Worm (Caenorhabditis elegans): Measurements from ENCODE around the gene T22H9.1.

Gene T22H9.1

DNA sequence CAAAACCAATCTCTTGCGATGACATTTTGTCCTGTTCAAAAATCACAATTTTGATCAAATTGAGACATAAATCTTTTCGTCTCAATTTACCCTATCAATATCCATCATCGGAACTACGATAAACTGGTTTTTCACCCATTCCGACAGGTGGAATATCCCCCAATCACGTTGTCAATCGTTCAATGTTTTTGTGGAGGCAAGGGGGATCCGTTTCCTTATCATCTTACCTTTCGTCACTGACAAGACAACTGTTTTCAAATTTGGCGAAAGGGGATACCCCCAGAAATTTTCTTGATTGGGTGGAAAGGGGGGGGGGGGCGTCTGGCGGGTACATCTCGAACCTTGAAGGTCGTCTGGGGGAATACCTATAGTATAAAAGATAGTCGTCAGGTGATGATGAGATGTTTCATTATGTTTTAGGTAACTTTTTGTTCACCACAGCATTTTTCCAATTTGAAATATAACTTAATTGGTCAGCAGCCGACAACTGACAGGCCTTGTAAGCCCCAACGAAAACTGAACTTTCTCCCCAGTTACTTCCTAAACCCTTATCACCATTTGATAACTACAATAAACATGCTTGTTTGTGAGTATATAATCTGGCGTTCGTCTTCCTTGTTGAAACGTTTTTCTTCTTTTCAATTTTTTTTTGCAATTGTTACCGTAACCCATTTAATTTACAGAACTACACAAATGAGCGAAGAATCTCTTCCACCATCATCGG, 21.8 kb downstream of the T22H9.1 start, which contains the start of gene ZK6.8 (continued):
- TF ChIP-seq R02D3.7 (tag; optimal IDR thresholded peaks at IDR 0.05) (no peak), lin-13 (GFP tag; optimal IDR thresholded peaks at IDR 0.05) (no peak), Y5F2A.4 (GFP tag; optimal IDR thresholded peaks at IDR 0.05) (no peak), nhr-48 (tag; optimal IDR thresholded peaks at IDR 0.05) (peak; percentile 88), dmd-9 (GFP tag; IDR thresholded peaks at IDR 0.05) (no peak), nhr-77 (tag; optimal IDR thresholded peaks at IDR 0.05) (no peak), aly-2 (tag; optimal IDR thresholded peaks at IDR 0.05) (no peak), madf-9 (GFP tag; conservative IDR thresholded peaks at IDR 0.05) (no peak), ceh-28 (tag; optimal IDR thresholded peaks at IDR 0.05) (no peak), ztf-11 (tag; optimal IDR thresholded peaks at IDR 0.05) (no peak), pqm-1 (tag; optimal IDR thresholded peaks at IDR 0.05) (peak; percentile 6), lsy-2 (tag; optimal IDR thresholded peaks at IDR 0.05) (peak in 1 of 2 experiments; percentile 33), daf-16 (GFP tag; optimal IDR thresholded peaks at IDR 0.05) (no peak), daf-16 (tag; optimal IDR thresholded peaks at IDR 0.05) (peak; percentile 68), F44E2.7 (GFP tag; IDR thresholded peaks at IDR 0.05) (no peak), lin-15B (tag; optimal IDR thresholded peaks at IDR 0.05) (no peak), ceh-32 (tag; optimal IDR thresholded peaks at IDR 0.05; ENCODE audit: poor library complexity) (no peak), zip-11 (GFP tag; IDR thresholded peaks at IDR 0.05) (no peak), daf-12 (tag; optimal IDR thresholded peaks at IDR 0.05) (no peak), dmd-8 (GFP tag; IDR thresholded peaks at IDR 0.05) (no peak), hmg-1.1 (GFP tag; IDR thresholded peaks at IDR 0.05) (no peak), nhr-6 (tag; optimal IDR thresholded peaks at IDR 0.05) (no peak), nhr-28 (tag; optimal IDR thresholded peaks at IDR 0.05) (peak; percentile 87), aha-1 (tag) (peak; percentile 51), dpl-1 (GFP tag; optimal IDR thresholded peaks at IDR 0.05) (no peak), cey-2 (tag; optimal IDR thresholded peaks at IDR 0.05; ENCODE audit: borderline replicate concordance, insufficient read depth) (peak; percentile 82), pha-4 (GFP tag; IDR thresholded peaks at IDR 0.05) (no peak), pha-4 (tag; optimal IDR thresholded peaks at IDR 0.05) (no peak), egl-27 (tag; optimal IDR thresholded peaks at IDR 0.05) (no peak), mes-2 (tag; optimal IDR thresholded peaks at IDR 0.05; ENCODE audit: poor library complexity, severe bottlenecking) (no peak), hif-1 (tag; optimal IDR thresholded peaks at IDR 0.05) (no peak)

DNA sequence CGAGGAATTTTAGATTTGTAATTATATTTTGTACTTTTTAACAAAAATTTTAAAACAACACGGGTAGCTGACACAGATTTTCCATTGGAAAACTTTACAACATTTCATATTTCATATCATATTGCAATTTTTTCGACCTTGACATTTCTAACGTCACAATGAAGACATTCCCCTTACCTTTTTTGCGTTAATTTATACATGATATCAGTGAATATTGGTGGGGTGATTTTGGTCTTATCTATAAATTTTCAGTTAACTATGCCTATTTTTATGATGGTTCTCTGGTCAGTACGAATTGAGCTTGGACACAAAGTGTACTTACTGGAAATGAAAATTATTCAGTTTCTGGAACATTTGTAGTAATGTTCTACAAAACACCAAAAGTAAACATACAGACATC, 24.9 kb downstream of the T22H9.1 start:
- TF ChIP-seq hlh-11 (tag; optimal IDR thresholded peaks at IDR 0.05), result peak; percentile 21
- peak; percentile 78 for TF ChIP-seq nhr-28 (tag; optimal IDR thresholded peaks at IDR 0.05)
- TF ChIP-seq dve-1 (tag; optimal IDR thresholded peaks at IDR 0.05; ENCODE audit: insufficient read depth), result peak; percentile 82
- peak; percentile 73 for TF ChIP-seq pqm-1 (tag; optimal IDR thresholded peaks at IDR 0.05)
- TF ChIP-seq daf-16 (GFP tag; optimal IDR thresholded peaks at IDR 0.05), result no peak
- TF ChIP-seq daf-16 (tag; optimal IDR thresholded peaks at IDR 0.05), result peak; percentile 66
- no peak for TF ChIP-seq dpl-1 (GFP tag; optimal IDR thresholded peaks at IDR 0.05)
- peak in 1 of 2 experiments; percentile 16 for TF ChIP-seq lsy-2 (tag; optimal IDR thresholded peaks at IDR 0.05)
- TF ChIP-seq zfp-3 (GFP tag; conservative IDR thresholded peaks at IDR 0.05), result no peak
- peak; percentile 70 for TF ChIP-seq dmd-6 (GFP tag; IDR thresholded peaks at IDR 0.05)

DNA sequence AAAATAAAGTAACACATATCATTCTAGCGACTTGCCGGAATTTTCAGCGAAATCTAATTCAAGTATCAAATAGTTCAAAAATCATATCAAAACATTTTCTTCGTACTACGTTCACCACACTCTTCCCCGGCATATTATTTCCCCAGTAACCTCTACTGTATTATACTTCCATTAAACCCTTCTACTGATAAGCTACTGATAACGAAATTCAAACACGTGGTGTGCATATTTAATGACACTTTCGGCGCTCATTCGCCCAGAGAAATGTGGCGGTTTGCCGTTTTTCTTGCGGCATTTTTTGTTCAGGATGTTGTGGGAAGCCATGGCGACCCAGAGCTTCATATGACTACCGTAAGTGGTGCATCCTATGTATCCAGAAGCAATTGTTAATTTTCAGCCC, 25.9 kb downstream of the T22H9.1 start, which contains the start of gene lipl-5:
TSS of gene lipl-5 (plus strand) at position 259 of the 400 bp plus-strand sequence.
- TF ChIP-seq nhr-102 (tag; optimal IDR thresholded peaks at IDR 0.05) (peak; percentile 48), sdz-12 (GFP tag; optimal IDR thresholded peaks at IDR 0.05) (no peak), ZK546.5 (tag; optimal IDR thresholded peaks at IDR 0.05) (no peak), hlh-11 (tag; optimal IDR thresholded peaks at IDR 0.05) (peak; percentile 73), pqm-1 (tag; optimal IDR thresholded peaks at IDR 0.05) (peak; percentile 85), daf-16 (GFP tag; optimal IDR thresholded peaks at IDR 0.05) (no peak), daf-16 (tag; optimal IDR thresholded peaks at IDR 0.05) (peak; percentile 72), nhr-48 (tag; optimal IDR thresholded peaks at IDR 0.05) (peak; percentile 7), mes-2 (tag; optimal IDR thresholded peaks at IDR 0.05; ENCODE audit: poor library complexity, severe bottlenecking) (peak; percentile 27), dmd-6 (GFP tag; IDR thresholded peaks at IDR 0.05) (peak; percentile 90), tra-1 (GFP tag; IDR thresholded peaks at IDR 0.05) (0 out of 2 replicates have a peak, but pooled peaks have one; percentile 34), hlh-30 (tag; optimal IDR thresholded peaks at IDR 0.05; ENCODE audit: insufficient read depth) (peak; percentile 50), fkh-10 (GFP tag; optimal IDR thresholded peaks at IDR 0.05) (no peak), mxl-3 (GFP tag; optimal IDR thresholded peaks at IDR 0.05) (peak; percentile 83), php-3 (GFP tag; IDR thresholded peaks at IDR 0.05) (peak; percentile 87), nhr-77 (tag; optimal IDR thresholded peaks at IDR 0.05) (peak; percentile 86), mdl-1 (tag; optimal IDR thresholded peaks at IDR 0.05) (peak in 1 of 2 experiments; percentile 48), nhr-28 (tag; optimal IDR thresholded peaks at IDR 0.05) (peak; percentile 96), dve-1 (tag; optimal IDR thresholded peaks at IDR 0.05; ENCODE audit: insufficient read depth) (peak; percentile 65), F44E2.7 (GFP tag; IDR thresholded peaks at IDR 0.05) (no peak), arid-1 (GFP tag; conservative IDR thresholded peaks at IDR 0.05) (no peak)

Data from whole organism, L4 larva.